Worm (Caenorhabditis elegans): ENCODE data around the gene K09F6.15.
"Not testable (repeated sequence)": the region's sequence is repeated elsewhere in the genome, so short reads cannot be mapped to it uniquely, and the experiment has no call there.

K09F6.15 gene

DNA sequence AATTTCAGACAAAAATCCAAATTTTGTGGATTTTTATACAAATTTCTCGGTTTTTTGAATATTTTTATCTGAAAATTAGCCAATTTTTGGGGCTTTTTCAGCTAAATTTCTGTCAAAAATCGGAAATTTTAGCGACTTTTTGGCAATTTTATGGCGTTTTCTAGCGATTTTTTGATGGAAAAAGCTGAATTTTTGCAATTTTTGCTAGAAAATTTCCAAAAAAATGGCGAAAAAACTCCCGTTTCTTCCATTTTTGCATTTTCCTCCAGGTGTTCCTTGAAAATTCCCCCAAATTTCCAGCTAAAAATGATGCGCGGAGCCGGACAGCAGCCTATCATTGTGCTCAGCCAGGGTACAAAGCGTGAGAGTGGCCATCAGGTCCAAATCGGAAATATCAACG is 44.1 kb downstream of the K09F6.15 start, which contains the start of gene cct-3:
cct-3 (plus strand) TSS at position 301 of the 400 bp plus-strand sequence.
- TF ChIP-seq ceh-32 (tag; optimal IDR thresholded peaks at IDR 0.05; ENCODE audit: poor library complexity) (no peak), unc-130 (GFP tag; optimal IDR thresholded peaks at IDR 0.05) (no peak), egl-43 (GFP tag; IDR thresholded peaks at IDR 0.05) (no peak), F49E8.2 (tag; optimal IDR thresholded peaks at IDR 0.05; ENCODE audit: borderline replicate concordance) (no peak), saeg-2 (GFP tag; IDR thresholded peaks at IDR 0.05) (no peak), ceh-20 (GFP tag; IDR thresholded peaks at IDR 0.05) (no peak), ama-1 (optimal IDR thresholded peaks at IDR 0.05) (no peak), zip-11 (GFP tag; IDR thresholded peaks at IDR 0.05) (no peak), F10B5.3 (tag; optimal IDR thresholded peaks at IDR 0.05) (no peak), gei-8 (GFP tag; optimal IDR thresholded peaks at IDR 0.05) (no peak), lin-13 (GFP tag; optimal IDR thresholded peaks at IDR 0.05) (no peak), mes-2 (tag; optimal IDR thresholded peaks at IDR 0.05; ENCODE audit: poor library complexity, severe bottlenecking) (no peak), nhr-6 (tag; optimal IDR thresholded peaks at IDR 0.05) (no peak)

DNA sequence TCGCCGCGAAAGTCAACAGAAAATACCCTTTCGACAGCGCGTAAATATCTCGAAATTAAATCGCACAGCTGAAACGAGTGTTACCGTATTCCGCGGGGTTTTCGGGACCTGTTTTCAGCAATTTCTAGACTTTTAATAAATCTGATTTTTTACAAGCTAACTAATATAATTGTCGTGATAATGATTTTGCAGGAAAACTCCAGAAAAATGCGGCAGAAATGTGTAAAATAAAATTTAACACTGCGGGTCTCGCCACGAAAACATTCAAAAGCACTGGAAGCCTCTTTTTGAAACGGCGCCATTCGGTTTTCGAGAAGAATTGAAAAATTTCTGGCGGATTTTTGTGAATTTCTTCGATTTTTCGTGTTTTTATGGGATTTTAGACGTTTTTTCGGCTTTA is 44.9 kb downstream of the K09F6.15 start, which contains the start of gene F54A3.6:
F54A3.6 (minus strand) TSS at position 42 of the 400 bp plus-strand sequence.
- 0 out of 2 replicates have a peak, but pooled peaks have one; percentile 12 for TF ChIP-seq lin-38 (GFP tag; IDR thresholded peaks at IDR 0.05)
- peak; percentile 41 to 80 for TF ChIP-seq lsy-2 (tag; optimal IDR thresholded peaks at IDR 0.05)
- TF ChIP-seq hmg-1.1 (GFP tag; IDR thresholded peaks at IDR 0.05), result 0 out of 2 replicates have a peak, but pooled peaks have one; percentile 32
- TF ChIP-seq D1046.2 (GFP tag; IDR thresholded peaks at IDR 0.05), result peak; percentile 97

DNA sequence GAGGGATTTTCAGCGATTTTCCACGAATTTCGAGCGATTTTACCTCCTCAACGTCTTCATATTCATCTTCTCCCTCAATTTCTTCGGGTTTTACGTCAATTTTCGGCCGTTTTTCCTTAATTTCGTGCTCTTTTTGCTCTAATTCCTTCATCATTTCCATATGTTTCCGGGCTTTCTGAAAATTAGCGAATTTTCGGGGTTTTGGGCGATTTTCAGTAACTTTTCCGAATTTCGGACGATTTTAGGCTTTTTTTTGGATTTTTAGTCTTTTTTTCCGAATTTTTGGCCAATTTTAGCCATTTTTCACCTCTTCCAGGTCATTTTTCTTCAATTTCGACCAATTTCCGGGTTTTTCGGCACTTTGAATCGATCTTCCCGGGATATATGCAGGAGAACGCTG is 47.0 kb downstream of the K09F6.15 start:
- TF ChIP-seq aha-1 (tag) (peak; percentile 92), Y5F2A.4 (GFP tag; optimal IDR thresholded peaks at IDR 0.05) (no peak), unc-62 (GFP tag; optimal IDR thresholded peaks at IDR 0.05 in 1 of 2) (peak in 1 of 2 experiments; percentile 7), unc-62 (tag; optimal IDR thresholded peaks at IDR 0.05) (no peak), T20F7.1 (GFP tag; optimal IDR thresholded peaks at IDR 0.05) (no peak)

DNA sequence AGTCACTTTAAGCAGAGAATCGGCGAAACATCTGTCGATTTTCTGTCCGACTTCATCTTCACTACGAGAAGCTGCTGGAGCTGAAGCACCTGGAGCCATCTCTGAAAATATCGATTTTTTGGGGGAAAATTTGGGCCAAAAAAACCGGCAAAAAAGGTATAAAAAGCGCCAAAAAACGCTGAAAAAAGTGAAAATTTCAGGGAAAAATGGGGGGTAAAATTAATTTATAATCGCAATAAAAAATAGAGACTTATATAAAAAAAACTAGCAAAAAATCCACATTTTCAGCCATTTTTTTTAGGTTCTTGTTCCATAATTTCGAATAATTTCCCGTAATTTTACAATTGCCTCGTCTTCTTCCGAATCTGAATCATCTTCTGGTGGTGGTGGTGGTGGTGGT is 51.7 kb downstream of the K09F6.15 start, which contains the start of gene F54A3.5:
F54A3.5 (minus strand) TSS at position 101 of the 400 bp plus-strand sequence.
- TF ChIP-seq nhr-111 (GFP tag; optimal IDR thresholded peaks at IDR 0.05) (no peak), F44E2.7 (GFP tag; IDR thresholded peaks at IDR 0.05) (no peak), T20F7.1 (GFP tag; optimal IDR thresholded peaks at IDR 0.05) (no peak), daf-16 (GFP tag; optimal IDR thresholded peaks at IDR 0.05) (no peak), daf-16 (tag; optimal IDR thresholded peaks at IDR 0.05) (no peak), fkh-10 (GFP tag; optimal IDR thresholded peaks at IDR 0.05) (no peak), nhr-48 (tag; optimal IDR thresholded peaks at IDR 0.05) (no peak), hlh-11 (tag; optimal IDR thresholded peaks at IDR 0.05) (no peak)

DNA sequence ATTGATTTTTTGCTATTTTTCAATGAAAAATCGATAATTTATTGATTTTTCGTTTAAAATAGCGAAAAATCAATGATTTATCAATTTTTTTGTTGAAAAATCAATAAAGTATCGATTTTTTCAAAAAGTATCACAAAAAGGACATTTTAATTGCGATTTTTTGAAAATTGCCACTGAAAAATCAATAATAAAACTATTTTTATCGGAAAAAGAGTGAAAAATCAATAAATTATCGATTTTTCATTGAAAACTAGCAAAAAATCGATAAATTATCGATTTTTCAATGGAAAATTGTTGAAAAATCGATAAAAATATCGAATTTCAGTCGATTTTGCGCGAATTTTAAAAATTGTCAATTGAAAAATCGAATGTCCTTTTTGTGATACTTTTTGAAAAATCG is 52.4 kb downstream of the K09F6.15 start:
- TF ChIP-seq unc-62 (GFP tag; optimal IDR thresholded peaks at IDR 0.05 in 1 of 2) (peak in 1 of 2 experiments; percentile 27), ceh-28 (tag; optimal IDR thresholded peaks at IDR 0.05) (peak; percentile 60)
- TF ChIP-seq unc-62 (tag; optimal IDR thresholded peaks at IDR 0.05), result not testable (repeated sequence)

Measured in whole organism, L4 larva.